Fruit fly (Drosophila melanogaster) whole organism, embryonic: Measurements from ENCODE around the gene Lamtor5.

Experiments
- CG11504 ChIP-seq: fragments of 200-800 bp; sonication (Bioruptor generic); optimal IDR thresholded peaks from 3 replicates; lab custom pipeline; 2019; ENCODE audit warnings: missing biosample characterization, mild to moderate bottlenecking, missing genetic modification characterization, moderate library complexity
- CG11695 ChIP-seq: fragments of 200-800 bp; sonication (Bioruptor generic); IDR thresholded peaks from 3 replicates; pipeline ENCODE4 v1.3.6; 2022; ENCODE audit warnings: missing biosample characterization, missing genetic modification characterization
- CG12659 ChIP-seq: fragments of 200-800 bp; sonication (Bioruptor generic); optimal IDR thresholded peaks from 3 replicates; lab custom pipeline; 2017; ENCODE audit warnings: mild to moderate bottlenecking, missing biosample characterization, missing genetic modification reagents, missing genetic modification characterization
- CG13296 ChIP-seq: fragments of 200-800 bp; sonication (Bioruptor generic); optimal IDR thresholded peaks from 3 replicates; lab custom pipeline; 2018; ENCODE audit warnings: missing biosample characterization, mild to moderate bottlenecking, missing genetic modification characterization
- CG14441 ChIP-seq: fragments of 200-800 bp; sonication (Bioruptor generic); IDR thresholded peaks from 2 replicates; pipeline ENCODE4 v1.3.6; 2022; ENCODE audit warnings: missing biosample characterization, missing genetic modification characterization
- CG15601 ChIP-seq: fragments of 200-800 bp; sonication (Bioruptor generic); optimal IDR thresholded peaks from 3 replicates; lab custom pipeline; 2019; ENCODE audit warnings: missing biosample characterization, mild to moderate bottlenecking, missing genetic modification characterization, moderate library complexity
- CG1602 ChIP-seq: fragments of 200-800 bp; sonication (Bioruptor generic); optimal IDR thresholded peaks from 3 replicates; lab custom pipeline; 2016; ENCODE audit warnings: missing biosample characterization, missing genetic modification characterization
- CG1647 ChIP-seq: fragments of 200-800 bp; sonication (Bioruptor generic); optimal IDR thresholded peaks from 3 replicates; lab custom pipeline; 2016; ENCODE audit warnings: missing biosample characterization, missing genetic modification characterization
- CG17328 ChIP-seq: fragments of 200-800 bp; sonication (Bioruptor generic); IDR thresholded peaks from 2 replicates; pipeline ENCODE4 v1.3.6; 2022; ENCODE audit warnings: missing biosample characterization, missing genetic modification characterization
- CG17361 ChIP-seq: fragments of 200-800 bp; sonication (Bioruptor generic); IDR thresholded peaks from 3 replicates; pipeline ENCODE4 v1.3.6; 2022; ENCODE audit warnings: missing biosample characterization, missing genetic modification characterization
- CG17912 ChIP-seq: fragments of 200-800 bp; sonication (Bioruptor generic); optimal IDR thresholded peaks from 2 replicates; lab custom pipeline; 2018; ENCODE audit warnings: missing biosample characterization, mild to moderate bottlenecking, missing genetic modification characterization
- CG2712 ChIP-seq: fragments of 200-800 bp; optimal IDR thresholded peaks from 3 replicates; lab custom pipeline; 2019; ENCODE audit warnings: missing biosample characterization, mild to moderate bottlenecking, missing genetic modification characterization, moderate library complexity
- CG3065 ChIP-seq: fragments of 200-800 bp; sonication (Bioruptor generic); optimal IDR thresholded peaks from 2 replicates; lab custom pipeline; 2016; ENCODE audit warnings: missing biosample characterization, missing genetic modification characterization
- CG33557 ChIP-seq: fragments of 200-800 bp; sonication (Bioruptor generic); optimal IDR thresholded peaks from 2 replicates; lab custom pipeline; 2019; ENCODE audit warnings: missing biosample characterization, mild to moderate bottlenecking, missing genetic modification characterization, moderate library complexity
- CG34376 ChIP-seq: fragments of 200-800 bp; sonication (Bioruptor generic); optimal IDR thresholded peaks from 2 replicates; lab custom pipeline; 2018; ENCODE audit warnings: missing biosample characterization, mild to moderate bottlenecking, missing genetic modification characterization
- CG4282 ChIP-seq: fragments of 200-800 bp; sonication (Bioruptor generic); optimal IDR thresholded peaks from 2 replicates; lab custom pipeline; 2016; ENCODE audit warnings: missing biosample characterization, missing genetic modification characterization
- CG43689 ChIP-seq: fragments of 200-800 bp; sonication (Bioruptor generic); IDR thresholded peaks from 2 replicates; pipeline ENCODE4 v1.3.6; 2022; ENCODE audit warnings: missing biosample characterization, missing genetic modification characterization
- CG4730 ChIP-seq: fragments of 200-800 bp; sonication (Bioruptor generic); IDR thresholded peaks from 2 replicates; pipeline ENCODE4 v1.3.6; 2022; ENCODE audit warnings: missing biosample characterization, missing genetic modification characterization
- CG6689 ChIP-seq: fragments of 200-800 bp; sonication (Bioruptor generic); IDR thresholded peaks from 2 replicates; pipeline ENCODE4 v1.3.6; 2022; ENCODE audit warnings: missing biosample characterization, missing genetic modification characterization
- CG7786 ChIP-seq: fragments of 200-800 bp; sonication (Bioruptor generic); optimal IDR thresholded peaks from 2 replicates; lab custom pipeline; 2016; ENCODE audit warnings: missing biosample characterization, missing genetic modification characterization
- CG7987 ChIP-seq: fragments of 200-800 bp; sonication (Bioruptor generic); optimal IDR thresholded peaks from 2 replicates; lab custom pipeline; 2018; ENCODE audit warnings: missing biosample characterization, mild to moderate bottlenecking, missing genetic modification characterization, moderate library complexity
- CG8944 ChIP-seq: fragments of 200-800 bp; sonication (Bioruptor generic); optimal IDR thresholded peaks from 3 replicates; lab custom pipeline; 2016; ENCODE audit warnings: missing biosample characterization, missing genetic modification characterization
- CG9727 ChIP-seq: fragments of 200-800 bp; sonication (Bioruptor generic); optimal IDR thresholded peaks from 3 replicates; lab custom pipeline; 2017; ENCODE audit warnings: missing biosample characterization, mild to moderate bottlenecking, missing genetic modification characterization
- CkIIα-i1 ChIP-seq: fragments of 200-800 bp; sonication (Bioruptor generic); IDR thresholded peaks from 2 replicates; pipeline ENCODE4 v1.3.6; 2022; ENCODE audit warnings: missing biosample characterization, missing genetic modification characterization
- Dbx ChIP-seq: fragments of 200-800 bp; sonication (Bioruptor generic); IDR thresholded peaks from 3 replicates; pipeline ENCODE4 v1.3.6; 2022; ENCODE audit warnings: missing biosample characterization, missing genetic modification characterization
- Lhr ChIP-seq: fragments of 200-800 bp; sonication (Bioruptor generic); optimal IDR thresholded peaks from 3 replicates; lab custom pipeline; 2017; ENCODE audit warnings: mild to moderate bottlenecking, missing biosample characterization, missing genetic modification reagents, missing genetic modification characterization
- Mes4 ChIP-seq: fragments of 200-800 bp; sonication (Bioruptor generic); optimal IDR thresholded peaks from 2 replicates; lab custom pipeline; 2016; ENCODE audit warnings: missing biosample characterization, missing genetic modification characterization
- Sox102F ChIP-seq: fragments of 200-800 bp; sonication (Bioruptor generic); optimal IDR thresholded peaks from 2 replicates; lab custom pipeline; 2018; ENCODE audit warnings: missing biosample characterization, mild to moderate bottlenecking, missing genetic modification characterization, moderate library complexity
- Sry-β ChIP-seq: fragments of 200-800 bp; sonication (Bioruptor generic); optimal IDR thresholded peaks from 2 replicates; lab custom pipeline; 2018; ENCODE audit warnings: missing biosample characterization, mild to moderate bottlenecking, missing genetic modification characterization, moderate library complexity
- Ssrp ChIP-seq: fragments of 200-800 bp; sonication (Bioruptor generic); optimal IDR thresholded peaks from 2 replicates; lab custom pipeline; 2018; ENCODE audit warnings: missing biosample characterization, mild to moderate bottlenecking, missing genetic modification characterization, moderate library complexity
- TFAM ChIP-seq: fragments of 200-800 bp; sonication (Bioruptor generic); optimal IDR thresholded peaks from 2 replicates; lab custom pipeline; 2017; ENCODE audit warnings: missing biosample characterization, missing genetic modification characterization, inconsistent platforms
- Vsx1 ChIP-seq: fragments of 200-800 bp; sonication (Bioruptor generic); optimal IDR thresholded peaks from 2 replicates; lab custom pipeline; 2017; ENCODE audit warnings: missing biosample characterization, mild to moderate bottlenecking, missing genetic modification characterization, missing genetic modification reagents
- ara ChIP-seq: fragments of 200-800 bp; sonication (Bioruptor generic); IDR thresholded peaks from 2 replicates; pipeline ENCODE4 v1.3.6; 2022; ENCODE audit warnings: missing biosample characterization, missing genetic modification characterization
- bowl ChIP-seq: fragments of 200-800 bp; sonication (Bioruptor generic); IDR thresholded peaks from 2 replicates; pipeline ENCODE4 v1.3.6; 2022; ENCODE audit warnings: missing biosample characterization, missing genetic modification characterization
- cato ChIP-seq: fragments of 200-800 bp; sonication (Bioruptor generic); optimal IDR thresholded peaks from 2 replicates; lab custom pipeline; 2016; ENCODE audit warnings: missing biosample characterization, missing genetic modification characterization, borderline replicate concordance
- chinmo ChIP-seq: fragments of 200-800 bp; sonication (Bioruptor generic); IDR thresholded peaks from 4 replicates; pipeline ENCODE4 v1.3.6; 2022; ENCODE audit warnings: missing biosample characterization, missing genetic modification characterization; ENCODE audit not compliant: partially characterized antibody
- dmrt99B ChIP-seq: fragments of 200-800 bp; sonication (Bioruptor generic); optimal IDR thresholded peaks from 2 replicates; lab custom pipeline; 2018; ENCODE audit warnings: missing biosample characterization, mild to moderate bottlenecking, missing genetic modification characterization, moderate library complexity
- ham ChIP-seq: fragments of 200-800 bp; sonication (Bioruptor generic); IDR thresholded peaks from 2 replicates; pipeline ENCODE4 v1.3.6; 2022; ENCODE audit warnings: missing biosample characterization, missing genetic modification characterization
- her ChIP-seq: fragments of 200-800 bp; sonication (Bioruptor generic); optimal IDR thresholded peaks from 2 replicates; lab custom pipeline; 2016; ENCODE audit warnings: missing biosample characterization, missing genetic modification characterization
- hkb ChIP-seq, 2 experiments: fragments of 200-800 bp in 1 of 2; fragments of >200 bp in 1 of 2; sonication (Bioruptor generic) in 1 of 2; IDR thresholded peaks in 1 of 2; optimal IDR thresholded peaks in 1 of 2; 2 replicates each; pipeline versions ENCODE4 v1.3.6 to Lab custom; 2017 to 2022; ENCODE audit warnings: missing biosample characterization in 1 of 2, missing genetic modification characterization in 1 of 2
- klu ChIP-seq: fragments of 200-800 bp; sonication (Bioruptor generic); IDR thresholded peaks from 2 replicates; pipeline ENCODE4 v1.3.6; 2022; ENCODE audit warnings: missing biosample characterization, missing genetic modification characterization
- nau ChIP-seq: fragments of 200-800 bp; sonication (Bioruptor generic); optimal IDR thresholded peaks from 3 replicates; lab custom pipeline; 2017; ENCODE audit warnings: missing biosample characterization, mild to moderate bottlenecking, missing genetic modification characterization, missing genetic modification reagents
- pho ChIP-seq: fragments of 200-800 bp; sonication (Bioruptor generic); optimal IDR thresholded peaks from 2 replicates; lab custom pipeline; 2016; ENCODE audit warnings: missing biosample characterization, missing genetic modification characterization
- sens-2 ChIP-seq: fragments of 200-800 bp; sonication (Bioruptor generic); IDR thresholded peaks from 2 replicates; pipeline ENCODE4 v1.3.6; 2022; ENCODE audit warnings: missing biosample characterization, missing genetic modification characterization
- sr ChIP-seq: fragments of 200-800 bp; sonication (Bioruptor generic); IDR thresholded peaks from 3 replicates; pipeline ENCODE4 v1.3.6; 2022; ENCODE audit warnings: missing biosample characterization, missing genetic modification characterization
- tin ChIP-seq: fragments of 200-800 bp; sonication (Bioruptor generic); optimal IDR thresholded peaks from 3 replicates; lab custom pipeline; 2016; ENCODE audit warnings: missing biosample characterization, missing genetic modification characterization
- trh ChIP-seq: fragments of 200-800 bp; sonication (Bioruptor generic); optimal IDR thresholded peaks from 2 replicates; lab custom pipeline; 2016; ENCODE audit warnings: missing biosample characterization, missing genetic modification characterization
- twi ChIP-seq: fragments of 200-800 bp; optimal IDR thresholded peaks from 2 replicates; lab custom pipeline; 2019; ENCODE audit warnings: missing biosample characterization, mild to moderate bottlenecking, missing genetic modification characterization, moderate library complexity
- usp ChIP-seq: fragments of >200 bp; optimal IDR thresholded peaks from 2 replicates; lab custom pipeline; 2017; ENCODE audit warnings: missing biosample characterization, missing genetic modification characterization
- vfl ChIP-seq: fragments of 200-800 bp; sonication (Bioruptor generic); optimal IDR thresholded peaks from 2 replicates; lab custom pipeline; 2016; ENCODE audit warnings: missing biosample characterization, missing genetic modification characterization

Gene Lamtor5

dm6 chrX:1845413-1845951 is 13.3 kb downstream of the Lamtor5 start (continued):
- TF ChIP-seq vfl (GFP tag; lab: Kevin White, UChicago) (peak; percentile 25), CG13296 (GFP tag; lab: Kevin White, UChicago) (peak; percentile 65), sr (GFP tag; lab: Robert Waterston, UW) (peak; percentile 72), ara (GFP tag; lab: Robert Waterston, UW) (no peak), Mes4 (GFP tag; lab: Kevin White, UChicago) (peak; percentile 43), CG8944 (GFP tag; lab: Kevin White, UChicago) (peak; percentile 40), CG2712 (no peak), usp (GFP tag; lab: Kevin White, UChicago) (no peak), CG11695 (peak; percentile 65; the same call in 1 of the 3 replicates), Sox102F (GFP tag; lab: Kevin White, UChicago) (peak; percentile 38), CG11504 (tag; lab: Kevin White, UChicago) (peak; percentile 31), klu (GFP tag; lab: Robert Waterston, UW) (0 out of 2 replicates have a peak, but pooled peaks have one; percentile 23), tin (GFP tag; lab: Kevin White, UChicago) (no peak), Vsx1 (peak; percentile 51), chinmo (GFP tag; lab: Robert Waterston, UW) (no peak), twi (tag; lab: Kevin White, UChicago) (no peak), CG9727 (GFP tag; lab: Kevin White, UChicago) (peak; percentile 53), CG17361 (no peak), CG3065 (no peak), CG14441 (peak; percentile 66), CG43689 (peak; percentile 44; the same call in 1 of the 2 replicates), CG4282 (GFP tag; lab: Kevin White, UChicago) (no peak), ham (GFP tag; lab: Robert Waterston, UW) (peak; percentile 57; the same call in 1 of the 2 replicates), Ssrp (tag; lab: Kevin White, UChicago) (no peak), CG17328 (GFP tag; lab: Robert Waterston, UW) (peak; percentile 56; the same call in 1 of the 2 replicates), sens-2 (GFP tag; lab: Robert Waterston, UW) (no peak), CkIIα-i1 (GFP tag; lab: Robert Waterston, UW) (no peak), CG1647 (GFP tag; lab: Kevin White, UChicago) (no peak), nau (GFP tag; lab: Kevin White, UChicago) (peak; percentile 62), pho (peak; percentile 72), TFAM (GFP tag; lab: Kevin White, UChicago) (no peak), CG33557 (no peak), Sry-β (GFP tag; lab: Kevin White, UChicago) (no peak), her (GFP tag; lab: Kevin White, UChicago) (peak; percentile 74), cato (GFP tag; lab: Kevin White, UChicago) (no peak), bowl (no peak), hkb (optimal IDR thresholded peaks at IDR 0.05; lab: Kevin White, UChicago) (no peak), hkb (GFP tag; IDR thresholded peaks at IDR 0.05; lab: Robert Waterston, UW) (peak; percentile 72), CG34376 (peak; percentile 73), CG15601 (tag; lab: Kevin White, UChicago) (peak; percentile 14), CG6689 (GFP tag; lab: Robert Waterston, UW) (0 out of 2 replicates have a peak, but pooled peaks have one; percentile 7), CG7987 (GFP tag; lab: Kevin White, UChicago) (peak; percentile 76), CG17912 (GFP tag; lab: Kevin White, UChicago) (no peak), CG7786 (GFP tag; lab: Kevin White, UChicago) (peak; percentile 59), Lhr (no peak), dmrt99B (tag; lab: Kevin White, UChicago) (peak; percentile 41), trh (GFP tag; lab: Kevin White, UChicago) (peak; percentile 24), CG12659 (GFP tag; lab: Kevin White, UChicago) (peak; percentile 53), Dbx (peak; percentile 73; the same call in 2 of the 3 replicates), CG4730 (GFP tag; lab: Robert Waterston, UW) (no peak), CG1602 (GFP tag; lab: Kevin White, UChicago) (no peak)
